Worm (Caenorhabditis elegans) whole organism, young adult: ENCODE data around the gene T02H6.11.

Experiments
- B0019.2 ChIP-seq: fragments of 200-800 bp; sonication (Bioruptor generic); conservative IDR thresholded peaks from 2 replicates; pipeline ENCODE4 v1.3.6; 2022; ENCODE audit warnings: missing genetic modification reagents, missing genetic modification characterization, missing compliant biosample characterization
- B0035.1 ChIP-seq: sonication (generic microtip); optimal IDR thresholded peaks from 2 replicates; lab custom pipeline; 2016; ENCODE audit warnings: missing genetic modification characterization, mild to moderate bottlenecking, missing compliant biosample characterization, missing genotype, missing genetic modification reagents
- B0336.3 ChIP-seq: fragments of 200-800 bp; sonication (Bioruptor generic); IDR thresholded peaks from 2 replicates; pipeline ENCODE4 v1.3.6; 2022; ENCODE audit warnings: missing genetic modification characterization, missing compliant biosample characterization
- F10E7.11 ChIP-seq: sonication (generic microtip); optimal IDR thresholded peaks from 2 replicates; lab custom pipeline; 2017; ENCODE audit warnings: mild to moderate bottlenecking, missing genetic modification characterization, moderate library complexity, missing compliant biosample characterization
- F55B11.4 ChIP-seq: sonication (generic microtip); optimal IDR thresholded peaks from 2 replicates; lab custom pipeline; 2016; ENCODE audit warnings: missing compliant biosample characterization, missing genetic modification characterization, borderline replicate concordance; ENCODE audit not compliant: insufficient read depth
- F57C9.4 ChIP-seq: sonication (generic microtip); optimal IDR thresholded peaks from 2 replicates; lab custom pipeline; 2017; ENCODE audit warnings: mild to moderate bottlenecking, missing genetic modification characterization, missing compliant biosample characterization
- T26A5.8 ChIP-seq: sonication (generic microtip); optimal IDR thresholded peaks from 2 replicates; lab custom pipeline; 2016; ENCODE audit warnings: missing genetic modification characterization, missing compliant biosample characterization
- Y53F4B.3 ChIP-seq: fragments of 200-800 bp; sonication (Bioruptor generic); IDR thresholded peaks from 2 replicates; pipeline ENCODE4 v1.3.6; 2022; ENCODE audit warnings: missing genetic modification reagents, missing genetic modification characterization, missing compliant biosample characterization
- Y53G8AR.9 ChIP-seq: fragments of 200-800 bp; sonication (Bioruptor generic); conservative IDR thresholded peaks from 2 replicates; pipeline ENCODE4 v1.3.6; 2022; ENCODE audit warnings: missing genetic modification reagents, missing genetic modification characterization, missing compliant biosample characterization
- Y56A3A.18 ChIP-seq: fragments of 200-800 bp; sonication (Bioruptor generic); IDR thresholded peaks from 2 replicates; pipeline ENCODE4 v1.3.6; 2022; ENCODE audit warnings: missing genetic modification reagents, missing genetic modification characterization, missing compliant biosample characterization
- ZK185.1 ChIP-seq: sonication (generic microtip); optimal IDR thresholded peaks from 2 replicates; lab custom pipeline; 2016; ENCODE audit warnings: mild to moderate bottlenecking, missing genetic modification characterization, missing compliant biosample characterization; ENCODE audit not compliant: poor library complexity, severe bottlenecking
- attf-3 ChIP-seq: fragments of 200-800 bp; sonication (Bioruptor generic); conservative IDR thresholded peaks from 2 replicates; pipeline ENCODE4 v1.3.6; 2022; ENCODE audit warnings: missing genetic modification reagents, missing genetic modification characterization, missing compliant biosample characterization
- attf-5 ChIP-seq: fragments of 200-800 bp; sonication (Bioruptor generic); optimal IDR thresholded peaks from 2 replicates; lab custom pipeline; 2018; ENCODE audit warnings: mild to moderate bottlenecking, missing genetic modification characterization, missing compliant biosample characterization
- attf-6 ChIP-seq: fragments of 200-800 bp; sonication (Bioruptor generic); IDR thresholded peaks from 2 replicates; pipeline ENCODE4 v1.3.6; 2022; ENCODE audit warnings: missing genetic modification reagents, missing genetic modification characterization, missing compliant biosample characterization
- cebp-1 ChIP-seq, 2 experiments: fragments of 200-800 bp in 1 of 2; sonication (Bioruptor generic) in 1 of 2; sonication (generic microtip) in 1 of 2; IDR thresholded peaks in 1 of 2; optimal IDR thresholded peaks in 1 of 2; 2 replicates each; pipeline versions ENCODE4 v1.3.6 to Lab custom; 2017 to 2022; ENCODE audit warnings: missing compliant biosample characterization in 2 of 2, missing genetic modification characterization in 2 of 2, mild to moderate bottlenecking in 1 of 2, missing genetic modification reagents in 1 of 2, moderate library complexity in 1 of 2
- ceh-40 ChIP-seq: fragments of 200-800 bp; sonication (Bioruptor generic); IDR thresholded peaks from 2 replicates; pipeline ENCODE4 v1.3.6; 2022; ENCODE audit warnings: missing genetic modification characterization, missing compliant biosample characterization
- chd-7 ChIP-seq: sonication (generic microtip); optimal IDR thresholded peaks from 2 replicates; lab custom pipeline; 2016; ENCODE audit warnings: mild to moderate bottlenecking, missing genetic modification characterization, moderate library complexity, missing compliant biosample characterization
- die-1 ChIP-seq: sonication (generic microtip); optimal IDR thresholded peaks from 2 replicates; lab custom pipeline; 2016; ENCODE audit warnings: missing genotype, mild to moderate bottlenecking, missing genetic modification characterization, missing compliant biosample characterization
- efl-1 ChIP-seq: fragments of 150-350 bp; optimal IDR thresholded peaks from 2 replicates; lab custom pipeline; 2014; ENCODE audit warnings: missing biosample characterization, missing genetic modification reagents, missing genetic modification characterization
- egl-44 ChIP-seq: fragments of 200-800 bp; sonication (Bioruptor generic); IDR thresholded peaks from 2 replicates; pipeline ENCODE4 v1.3.6; 2022; ENCODE audit warnings: missing genetic modification reagents, missing genetic modification characterization, missing compliant biosample characterization
- ets-4 ChIP-seq: fragments of 200-800 bp; sonication (Bioruptor generic); optimal IDR thresholded peaks from 2 replicates; lab custom pipeline; 2018; ENCODE audit warnings: mild to moderate bottlenecking, missing genetic modification characterization, missing compliant biosample characterization
- hlh-12 ChIP-seq: sonication (generic microtip); optimal IDR thresholded peaks from 2 replicates; lab custom pipeline; 2016; ENCODE audit warnings: missing genetic modification characterization, missing compliant biosample characterization
- hlh-26 ChIP-seq: fragments of 200-800 bp; sonication (Bioruptor generic); conservative IDR thresholded peaks from 2 replicates; pipeline ENCODE4 v1.3.6; 2022; ENCODE audit warnings: missing genetic modification reagents, missing genetic modification characterization, missing compliant biosample characterization
- hsf-1 ChIP-seq: fragments of 200-800 bp; sonication (Bioruptor generic); IDR thresholded peaks from 2 replicates; pipeline ENCODE4 v1.3.6; 2022; ENCODE audit warnings: missing genetic modification reagents, missing genetic modification characterization, missing compliant biosample characterization
- let-607 ChIP-seq, 2 experiments: fragments of 200-800 bp in 1 of 2; sonication (Bioruptor generic) in 1 of 2; sonication (generic microtip) in 1 of 2; optimal IDR thresholded peaks; 2 replicates each; lab custom pipeline; 2016 to 2018; ENCODE audit warnings: mild to moderate bottlenecking in 2 of 2, missing compliant biosample characterization in 2 of 2, missing genetic modification characterization in 2 of 2, moderate library complexity in 2 of 2, missing genotype in 1 of 2
- lin-26 ChIP-seq: fragments of 200-800 bp; sonication (Bioruptor generic); IDR thresholded peaks from 2 replicates; pipeline ENCODE4 v1.3.6; 2022; ENCODE audit warnings: missing genetic modification reagents, missing genetic modification characterization, missing compliant biosample characterization
- lin-35 ChIP-seq, 3 experiments: fragments of 150-350 bp in 2 of 3; sonication (generic microtip) in 1 of 3; optimal IDR thresholded peaks; 2 replicates each; lab custom pipeline; 2014 to 2018; ENCODE audit warnings: missing biosample characterization in 3 of 3, missing genetic modification characterization in 3 of 3, missing genetic modification reagents in 3 of 3
- lin-54 ChIP-seq: fragments of 200-800 bp; sonication (Bioruptor generic); optimal IDR thresholded peaks from 2 replicates; lab custom pipeline; 2018; ENCODE audit warnings: mild to moderate bottlenecking, missing genetic modification characterization, missing compliant biosample characterization
- madf-8 ChIP-seq: fragments of 200-800 bp; sonication (Bioruptor generic); conservative IDR thresholded peaks from 2 replicates; pipeline ENCODE4 v1.3.6; 2022; ENCODE audit warnings: missing genetic modification reagents, missing genetic modification characterization, missing compliant biosample characterization
- nhr-120 ChIP-seq: fragments of 200-800 bp; sonication (Bioruptor generic); IDR thresholded peaks from 2 replicates; pipeline ENCODE4 v1.3.6; 2022; ENCODE audit warnings: missing genetic modification characterization, missing compliant biosample characterization
- nhr-179 ChIP-seq: sonication (generic microtip); optimal IDR thresholded peaks from 2 replicates; lab custom pipeline; 2016; ENCODE audit warnings: mild to moderate bottlenecking, missing genetic modification characterization, missing compliant biosample characterization
- nhr-27 ChIP-seq: fragments of 200-800 bp; sonication (Bioruptor generic); optimal IDR thresholded peaks from 2 replicates; lab custom pipeline; 2018; ENCODE audit warnings: mild to moderate bottlenecking, missing genetic modification characterization, moderate library complexity, missing compliant biosample characterization
- pbrm-1 ChIP-seq: fragments of 200-800 bp; sonication (Bioruptor generic); IDR thresholded peaks from 2 replicates; pipeline ENCODE4 v1.3.6; 2022; ENCODE audit warnings: missing genetic modification reagents, missing genetic modification characterization, missing compliant biosample characterization
- pha-4 ChIP-seq: fragments of 150-350 bp; sonication (generic microtip); optimal IDR thresholded peaks from 2 replicates; lab custom pipeline; 2014; ENCODE audit warnings: missing biosample characterization, missing genetic modification reagents, missing genetic modification characterization
- rec-8 ChIP-seq, 2 experiments: sonication (generic microtip); optimal IDR thresholded peaks; 2 replicates each; lab custom pipeline; 2016; ENCODE audit warnings: mild to moderate bottlenecking in 2 of 2, missing genetic modification characterization in 2 of 2, missing genetic modification reagents in 2 of 2, missing genotype in 2 of 2, missing biosample characterization in 1 of 2, missing compliant biosample characterization in 1 of 2, moderate library complexity in 1 of 2
- rpc-1 ChIP-seq, 2 experiments: fragments of 150-350 bp in 1 of 2; sonication (generic microtip) in 1 of 2; optimal IDR thresholded peaks; 2 replicates each; lab custom pipeline; 2014 to 2018; ENCODE audit warnings: missing biosample characterization in 1 of 2, missing genetic modification characterization in 1 of 2, missing genetic modification reagents in 1 of 2, missing genotype in 1 of 2
- sptf-2 ChIP-seq: fragments of 200-800 bp; sonication (Bioruptor generic); optimal IDR thresholded peaks from 2 replicates; lab custom pipeline; 2018; ENCODE audit warnings: mild to moderate bottlenecking, missing genetic modification characterization, missing compliant biosample characterization
- unc-130 ChIP-seq: sonication (generic microtip); optimal IDR thresholded peaks from 2 replicates; lab custom pipeline; 2016; ENCODE audit warnings: missing genetic modification reagents, missing genetic modification characterization, missing compliant biosample characterization
- unc-62 ChIP-seq: fragments of 150-350 bp; optimal IDR thresholded peaks from 2 replicates; lab custom pipeline; 2014; ENCODE audit warnings: missing biosample characterization, missing genetic modification reagents, missing genetic modification characterization
- xnd-1 ChIP-seq: sonication (generic microtip); optimal IDR thresholded peaks from 2 replicates; lab custom pipeline; 2016; ENCODE audit warnings: missing genotype, missing genetic modification reagents, missing genetic modification characterization, missing compliant biosample characterization
- ztf-22 ChIP-seq: fragments of 200-800 bp; sonication (Bioruptor generic); optimal IDR thresholded peaks from 2 replicates; lab custom pipeline; 2018; ENCODE audit warnings: mild to moderate bottlenecking, missing genetic modification characterization, moderate library complexity, missing compliant biosample characterization
- ztf-25 ChIP-seq: fragments of 200-800 bp; sonication (Bioruptor generic); IDR thresholded peaks from 2 replicates; pipeline ENCODE4 v1.3.6; 2022; ENCODE audit warnings: missing genetic modification reagents, missing genetic modification characterization, missing compliant biosample characterization
- ztf-26 ChIP-seq: sonication (generic microtip); optimal IDR thresholded peaks from 2 replicates; lab custom pipeline; 2017; ENCODE audit warnings: missing genetic modification characterization, missing compliant biosample characterization

T02H6.11 gene

DNA sequence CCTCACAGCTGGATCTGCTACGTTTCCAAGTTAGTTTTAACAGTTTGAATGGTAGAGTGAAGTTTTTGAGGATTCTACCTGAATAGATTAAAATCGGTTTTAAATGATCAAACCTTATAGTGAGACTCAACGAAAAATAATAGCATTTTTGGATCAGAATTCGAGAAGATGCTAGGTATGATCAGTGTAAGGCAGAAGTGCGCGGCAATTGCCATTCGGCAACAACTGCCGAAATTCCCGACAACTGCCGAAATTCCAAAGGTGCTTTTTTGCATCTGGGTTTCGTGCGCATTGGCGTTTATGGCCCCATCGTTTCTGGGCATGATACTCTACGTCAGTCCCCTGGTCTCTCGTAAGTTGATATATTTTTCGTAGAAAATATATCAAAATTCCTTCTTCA is 17.5 kb downstream of the T02H6.11 start, which contains the start of gene T02H6.6:
T02H6.6 (plus strand) TSS at position 301 of the 400 bp plus-strand sequence.
- no peak for TF ChIP-seq unc-62
- no peak for TF ChIP-seq attf-3 (GFP tag; lab: Robert Waterston, UW)
- no peak for TF ChIP-seq ets-4 (GFP tag; lab: Kevin White, UChicago)

DNA sequence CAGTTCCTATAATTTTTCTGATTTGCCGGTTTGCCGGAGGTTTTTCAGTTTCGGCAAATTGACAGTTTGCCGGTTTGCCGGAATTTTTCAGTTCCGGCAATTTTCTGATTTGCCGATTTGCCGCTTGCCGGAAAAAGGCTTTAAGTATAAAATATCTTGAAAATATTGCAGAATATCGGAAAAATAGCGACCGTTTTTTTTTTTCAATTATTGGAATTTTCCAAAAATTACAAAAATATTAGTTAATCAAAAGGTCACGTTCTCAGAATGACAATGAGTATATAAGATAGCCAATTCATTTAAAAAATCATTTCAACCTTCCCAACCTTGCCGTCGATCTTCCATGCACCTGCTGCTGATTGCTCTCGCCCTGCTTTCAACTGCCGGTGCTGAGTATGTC is 18.6 kb downstream of the T02H6.11 start, which contains the start of gene T02H6.7:
T02H6.7 (plus strand) TSS at position 301 of the 400 bp plus-strand sequence.
- TF ChIP-seq pha-4 (tag; lab: Kevin White, UChicago) (no peak), die-1 (tag; lab: Kevin White, UChicago) (no peak), F55B11.4 (tag; lab: Kevin White, UChicago) (no peak), F57C9.4 (tag; lab: Kevin White, UChicago) (no peak), sptf-2 (GFP tag; lab: Kevin White, UChicago) (no peak), let-607 (tag; optimal IDR thresholded peaks at IDR 0.05; lab: Kevin White, UChicago) (no peak), attf-5 (GFP tag; lab: Kevin White, UChicago) (no peak), hsf-1 (GFP tag; lab: Robert Waterston, UW) (no peak), egl-44 (GFP tag; lab: Robert Waterston, UW) (no peak), lin-54 (no peak), ztf-26 (no peak), hlh-12 (tag; lab: Kevin White, UChicago) (no peak), Y53F4B.3 (no peak), lin-26 (GFP tag; lab: Robert Waterston, UW) (no peak)

DNA sequence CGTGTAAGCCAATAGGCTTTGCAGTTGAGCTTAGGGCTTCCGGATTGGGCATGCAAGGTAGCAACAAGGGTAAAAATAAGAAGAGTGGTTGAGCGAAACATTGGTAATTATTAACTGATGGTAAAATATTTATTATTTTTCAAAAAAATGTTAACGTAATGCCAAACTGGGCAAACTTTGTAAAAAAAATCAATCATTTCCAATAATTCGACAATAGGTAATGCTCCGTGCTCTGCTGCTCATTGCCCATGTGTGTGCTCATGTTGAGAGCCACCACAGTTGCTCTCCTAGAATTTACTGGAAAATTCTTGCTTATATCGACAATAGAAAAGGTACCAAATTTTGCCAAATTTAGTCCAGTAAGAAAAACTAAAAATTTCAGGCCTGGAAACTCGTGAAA is 20.3 kb downstream of the T02H6.11 start, which contains the start of the genes T02H6.10 and T02H6.8:
T02H6.10 (minus strand) TSS at position 101 of the 400 bp plus-strand sequence.
T02H6.8 (plus strand) TSS at position 221 of the 400 bp plus-strand sequence.
- TF ChIP-seq B0336.3 (GFP tag; lab: Robert Waterston, UW), result no peak
- no peak for TF ChIP-seq lin-35 (GFP tag; optimal IDR thresholded peaks at IDR 0.05; lab: Kevin White, UChicago)
- no peak for TF ChIP-seq rpc-1 (optimal IDR thresholded peaks at IDR 0.05; lab: Kevin White, UChicago)
- TF ChIP-seq rpc-1 (tag; optimal IDR thresholded peaks at IDR 0.05; lab: Kevin White, UChicago), result no peak
- TF ChIP-seq attf-6 (GFP tag; lab: Robert Waterston, UW), result no peak
- no peak for TF ChIP-seq die-1 (tag; lab: Kevin White, UChicago)
- TF ChIP-seq B0019.2 (GFP tag; lab: Robert Waterston, UW), result no peak
- no peak for TF ChIP-seq hlh-26
- no peak for TF ChIP-seq pha-4 (tag; lab: Kevin White, UChicago)
- TF ChIP-seq Y56A3A.18 (GFP tag; lab: Robert Waterston, UW), result no peak
- no peak for TF ChIP-seq nhr-179
- TF ChIP-seq Y53G8AR.9 (GFP tag; lab: Robert Waterston, UW), result no peak
- no peak for TF ChIP-seq ztf-22 (GFP tag; lab: Kevin White, UChicago)
- TF ChIP-seq chd-7 (tag; lab: Kevin White, UChicago), result no peak
- no peak for TF ChIP-seq nhr-120 (GFP tag; lab: Robert Waterston, UW)
- TF ChIP-seq pbrm-1 (GFP tag; lab: Robert Waterston, UW), result no peak
- TF ChIP-seq T26A5.8 (tag; lab: Kevin White, UChicago), result no peak
- no peak for TF ChIP-seq B0035.1 (tag; lab: Kevin White, UChicago)
- TF ChIP-seq egl-44 (GFP tag; lab: Robert Waterston, UW), result no peak
- TF ChIP-seq unc-130 (GFP tag; lab: Kevin White, UChicago), result no peak

DNA sequence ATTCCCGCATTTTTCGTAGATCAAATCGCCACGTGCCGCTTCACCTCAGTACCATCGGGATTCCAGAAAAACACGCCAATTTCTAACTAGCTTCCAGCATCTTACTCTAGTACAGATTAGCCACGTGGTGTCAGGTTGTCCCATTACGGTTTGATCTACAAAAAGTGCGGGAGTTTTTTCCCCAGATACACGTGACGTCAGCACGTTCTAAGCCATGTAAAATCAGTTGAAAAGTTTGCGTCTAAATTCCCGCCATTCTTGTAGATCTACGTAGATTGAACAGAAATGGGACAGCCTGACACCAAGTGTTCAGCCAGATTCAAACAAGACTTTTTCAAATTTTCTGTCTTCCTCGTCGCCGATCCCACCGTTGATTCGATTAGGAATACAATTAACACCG is 22.3 kb downstream of the T02H6.11 start, which contains the start of gene T02H6.9:
T02H6.9 (plus strand) TSS at position 301 of the 400 bp plus-strand sequence.
- no peak for TF ChIP-seq nhr-120 (GFP tag; lab: Robert Waterston, UW)
- TF ChIP-seq ztf-22 (GFP tag; lab: Kevin White, UChicago), result no peak
- no peak for TF ChIP-seq xnd-1 (tag; lab: Kevin White, UChicago)
- no peak for TF ChIP-seq nhr-27 (tag; lab: Kevin White, UChicago)
- TF ChIP-seq ceh-40 (GFP tag; lab: Robert Waterston, UW), result no peak
- TF ChIP-seq cebp-1 (GFP tag; IDR thresholded peaks at IDR 0.05; lab: Robert Waterston, UW), result no peak
- no peak for TF ChIP-seq cebp-1 (tag; optimal IDR thresholded peaks at IDR 0.05; lab: Kevin White, UChicago)
- TF ChIP-seq madf-8 (GFP tag; lab: Robert Waterston, UW), result no peak
- TF ChIP-seq ZK185.1, result no peak
- TF ChIP-seq F10E7.11 (tag; lab: Kevin White, UChicago), result no peak
- no peak for TF ChIP-seq unc-130 (GFP tag; lab: Kevin White, UChicago)
- no peak for TF ChIP-seq ztf-25
- no peak for TF ChIP-seq rec-8 (tag; optimal IDR thresholded peaks at IDR 0.05; lab: Kevin White, UChicago)
- TF ChIP-seq efl-1, result no peak
